Fruit fly (Drosophila melanogaster) Kc167 (cell line): Measurements from ENCODE around the gene Gdap1.

Source experiments
- Sin3A ChIP-seq: fragments of >200 bp; optimal IDR thresholded peaks from 2 replicates; lab custom pipeline; 2018; ENCODE audit warnings: missing external identifiers
- h ChIP-seq: fragments of >200 bp; optimal IDR thresholded peaks from 3 replicates; lab custom pipeline; 2018; ENCODE audit warnings: missing external identifiers
- insv ChIP-seq: fragments of >200 bp; optimal IDR thresholded peaks from 3 replicates; lab custom pipeline; 2018; ENCODE audit warnings: missing external identifiers
- psq ChIP-seq: fragments of >200 bp; optimal IDR thresholded peaks from 2 replicates; lab custom pipeline; 2017; ENCODE audit warnings: missing external identifiers
- ttk ChIP-seq: sonication (Bioruptor generic); optimal IDR thresholded peaks from 2 replicates; lab custom pipeline; 2017; ENCODE audit warnings: missing external identifiers

dm6 chr3L:5186807-5187571 is 45.2 kb downstream of the Gdap1 start:
- no peak for TF ChIP-seq h (lab: Kevin White, UChicago)
- no peak for TF ChIP-seq insv (lab: Kevin White, UChicago)
- TF ChIP-seq ttk (lab: Kevin White, UChicago) = no peak
- no peak for TF ChIP-seq psq (lab: Kevin White, UChicago)
- no peak for TF ChIP-seq Sin3A (lab: Kevin White, UChicago)
